Worm (Caenorhabditis elegans) whole organism, L2 larva: Measurements from ENCODE around the gene utx-1.
"Not testable (repeated sequence)": the region's sequence is repeated elsewhere in the genome, so short reads cannot be mapped to it uniquely, and the experiment has no call there.

Experiments used
- F13H6.1 ChIP-seq: sonication (generic microtip); optimal IDR thresholded peaks from 2 replicates; lab custom pipeline; 2016; ENCODE audit warnings: missing genetic modification characterization, missing compliant biosample characterization
- elt-1 ChIP-seq: fragments of 150-350 bp; optimal IDR thresholded peaks from 2 replicates; lab custom pipeline; 2014; ENCODE audit warnings: missing biosample characterization, missing genetic modification characterization
- lin-11 ChIP-seq: fragments of 150-350 bp; sonication (generic microtip); optimal IDR thresholded peaks from 2 replicates; lab custom pipeline; 2014; ENCODE audit warnings: missing biosample characterization, missing genetic modification characterization, inconsistent platforms, mixed read lengths
- lin-39 ChIP-seq: fragments of 150-350 bp; optimal IDR thresholded peaks from 2 replicates; lab custom pipeline; 2014; ENCODE audit warnings: missing biosample characterization, missing genetic modification reagents, missing genetic modification characterization
- lsy-2 ChIP-seq, 2 experiments: fragments of 150-350 bp in 1 of 2; sonication (generic microtip) in 1 of 2; optimal IDR thresholded peaks; 2 replicates each; lab custom pipeline; 2014 to 2017; ENCODE audit warnings: missing biosample characterization in 2 of 2, missing genetic modification characterization in 2 of 2
- nhr-11 ChIP-seq: fragments of 150-350 bp; optimal IDR thresholded peaks from 2 replicates; lab custom pipeline; 2014; ENCODE audit warnings: missing biosample characterization, missing genetic modification characterization
- nhr-6 ChIP-seq: fragments of 150-350 bp; optimal IDR thresholded peaks from 2 replicates; lab custom pipeline; 2014; ENCODE audit warnings: missing biosample characterization, missing genetic modification characterization
- sma-3 ChIP-seq: sonication (generic microtip); optimal IDR thresholded peaks from 2 replicates; lab custom pipeline; 2016; ENCODE audit warnings: missing genetic modification reagents, missing genetic modification characterization, missing compliant biosample characterization
- ztf-11 ChIP-seq: sonication (generic microtip); optimal IDR thresholded peaks from 2 replicates; lab custom pipeline; 2017; ENCODE audit warnings: missing biosample characterization, missing genetic modification characterization

Gene utx-1

DNA sequence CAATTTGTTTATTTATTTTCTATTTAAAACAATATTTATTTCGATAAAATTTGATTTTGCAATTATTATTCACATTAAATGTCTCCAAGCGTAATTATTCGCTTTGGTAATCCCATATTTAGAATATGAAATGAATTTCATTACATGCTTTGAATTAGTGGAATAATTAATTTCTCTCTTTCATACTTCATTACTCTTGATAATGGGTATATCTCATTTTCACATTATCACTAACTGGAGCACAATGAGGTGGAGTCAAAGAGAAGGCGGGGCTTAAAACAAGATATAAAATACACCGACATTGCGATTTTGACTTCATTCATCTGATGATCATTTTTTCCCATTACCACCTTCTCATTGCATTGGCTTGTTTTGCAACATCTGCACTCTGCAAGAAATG is 53.7 kb downstream of the utx-1 start, which contains the start of gene K01A12.4:
Gene K01A12.4, plus strand, starts transcription at position 301 of the 400 bp plus-strand sequence.
- not testable (repeated sequence) for TF ChIP-seq F13H6.1, nhr-6, ztf-11 (tag; lab: Kevin White, UChicago)

DNA sequence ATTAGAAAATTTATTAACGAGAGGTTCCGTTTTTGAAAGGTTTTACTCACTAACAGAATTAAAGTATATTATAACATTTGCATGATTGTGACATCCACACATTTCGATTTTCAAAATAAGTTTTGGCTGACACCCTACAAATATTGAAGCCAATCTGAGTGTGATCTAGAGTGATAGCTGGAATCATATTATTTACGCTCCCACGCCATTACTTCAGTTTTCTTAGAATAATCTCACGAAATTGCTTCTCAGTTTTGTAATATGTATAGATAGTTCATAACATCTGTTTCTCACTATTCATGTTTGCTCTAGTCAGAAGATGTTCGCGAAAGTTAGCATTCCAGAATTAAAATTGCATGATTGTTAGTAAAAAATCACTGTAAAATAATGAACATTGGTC is 55.3 kb downstream of the utx-1 start:
- TF ChIP-seq lin-11 (tag; lab: Kevin White, UChicago): no peak
- TF ChIP-seq elt-1 (tag; lab: Kevin White, UChicago): no peak
- TF ChIP-seq sma-3: no peak
- TF ChIP-seq lin-39 (tag; lab: Kevin White, UChicago): no peak
- TF ChIP-seq lsy-2 (tag; optimal IDR thresholded peaks at IDR 0.05; lab: Kevin White, UChicago): no peak
- no peak for TF ChIP-seq nhr-11 (tag; lab: Kevin White, UChicago)
